Worm (Caenorhabditis elegans) whole organism, young adult: Measurements from ENCODE around the gene F35B12.10.

Experiments used
- B0035.1 ChIP-seq: sonication (generic microtip); optimal IDR thresholded peaks from 2 replicates; lab custom pipeline; 2016; ENCODE audit warnings: missing genetic modification characterization, mild to moderate bottlenecking, missing compliant biosample characterization, missing genotype, missing genetic modification reagents
- C06A6.2 ChIP-seq: fragments of 200-800 bp; sonication (Bioruptor generic); conservative IDR thresholded peaks from 2 replicates; pipeline ENCODE4 v1.3.6; 2022; ENCODE audit warnings: missing genetic modification characterization, missing compliant biosample characterization
- ama-1 ChIP-seq, 3 experiments: fragments of 150-350 bp in 1 of 3; sonication (generic microtip) in 2 of 3; optimal IDR thresholded peaks; 2 replicates each; lab custom pipeline; 2014 to 2018; ENCODE audit warnings: missing biosample characterization in 2 of 3, missing genetic modification characterization in 2 of 3, missing genetic modification reagents in 2 of 3
- attf-6 ChIP-seq: fragments of 200-800 bp; sonication (Bioruptor generic); IDR thresholded peaks from 2 replicates; pipeline ENCODE4 v1.3.6; 2022; ENCODE audit warnings: missing genetic modification reagents, missing genetic modification characterization, missing compliant biosample characterization
- egrh-3 ChIP-seq: fragments of 200-800 bp; sonication (Bioruptor generic); IDR thresholded peaks from 2 replicates; pipeline ENCODE4 v1.3.6; 2022; ENCODE audit warnings: missing genetic modification reagents, missing genetic modification characterization, missing compliant biosample characterization
- fkh-3 ChIP-seq: sonication (generic microtip); optimal IDR thresholded peaks from 2 replicates; lab custom pipeline; 2016; ENCODE audit warnings: mild to moderate bottlenecking, missing genetic modification characterization, missing compliant biosample characterization
- madf-6 ChIP-seq: fragments of 200-800 bp; sonication (Bioruptor generic); IDR thresholded peaks from 2 replicates; pipeline ENCODE4 v1.3.6; 2022; ENCODE audit warnings: missing genetic modification reagents, missing genetic modification characterization, missing compliant biosample characterization
- sea-2 ChIP-seq: fragments of 200-800 bp; sonication (Bioruptor generic); IDR thresholded peaks from 2 replicates; pipeline ENCODE4 v1.3.6; 2022; ENCODE audit warnings: missing genetic modification characterization, missing compliant biosample characterization
- snpc-3.4 ChIP-seq: sonication (generic microtip); optimal IDR thresholded peaks from 2 replicates; lab custom pipeline; 2017; ENCODE audit warnings: missing genetic modification characterization, mild to moderate bottlenecking, missing compliant biosample characterization, antibody characterized with exemption, moderate library complexity, missing genotype, missing genetic modification reagents
- tbx-9 ChIP-seq: sonication (generic microtip); optimal IDR thresholded peaks from 2 replicates; lab custom pipeline; 2016; ENCODE audit warnings: borderline replicate concordance, missing genetic modification characterization, inconsistent platforms, missing compliant biosample characterization
- unc-130 ChIP-seq: sonication (generic microtip); optimal IDR thresholded peaks from 2 replicates; lab custom pipeline; 2016; ENCODE audit warnings: missing genetic modification reagents, missing genetic modification characterization, missing compliant biosample characterization

- TF ChIP-seq egrh-3, result no peak
- TF ChIP-seq C06A6.2 (GFP tag; lab: Robert Waterston, UW), result no peak
- no peak for TF ChIP-seq madf-6 (GFP tag; lab: Robert Waterston, UW)
- no peak for TF ChIP-seq tbx-9 (tag; lab: Kevin White, UChicago)
- TF ChIP-seq unc-130 (GFP tag; lab: Kevin White, UChicago), result no peak
- TF ChIP-seq ama-1 (optimal IDR thresholded peaks at IDR 0.05; lab: Kevin White, UChicago), result no peak
- TF ChIP-seq ama-1 (GFP tag; optimal IDR thresholded peaks at IDR 0.05; lab: Kevin White, UChicago), result no peak
- no peak for TF ChIP-seq sea-2
- TF ChIP-seq snpc-3.4 (tag; lab: Kevin White, UChicago), result no peak
- TF ChIP-seq fkh-3, result no peak
- no peak for TF ChIP-seq B0035.1 (tag; lab: Kevin White, UChicago)
- TF ChIP-seq attf-6, result no peak
These were observed 47.4 kb upstream of the F35B12.10 start for ce11 chrV:11676498-11676897.
